Fruit fly (Drosophila melanogaster) whole organism, adult: ENCODE data around the gene CG15878.

Experiments used
- CG11617 ChIP-seq: fragments of 200-800 bp; sonication (Bioruptor generic); optimal IDR thresholded peaks from 2 replicates; lab custom pipeline; 2017; ENCODE audit warnings: mild to moderate bottlenecking, missing biosample characterization, missing genetic modification reagents, missing genetic modification characterization
- CG12768 ChIP-seq: fragments of 200-800 bp; sonication (Bioruptor generic); optimal IDR thresholded peaks from 2 replicates; lab custom pipeline; 2017; ENCODE audit warnings: missing biosample characterization, missing genetic modification characterization, mild to moderate bottlenecking, moderate library complexity, missing genetic modification reagents
- CG14711 ChIP-seq: fragments of 200-800 bp; sonication (Bioruptor generic); optimal IDR thresholded peaks from 2 replicates; lab custom pipeline; 2018; ENCODE audit warnings: missing biosample characterization, mild to moderate bottlenecking, missing genetic modification characterization, moderate library complexity
- CG1620 ChIP-seq: fragments of 200-800 bp; sonication (Bioruptor generic); optimal IDR thresholded peaks from 2 replicates; lab custom pipeline; 2016; ENCODE audit warnings: missing biosample characterization, missing genetic modification characterization
- CG33017 ChIP-seq: fragments of 200-800 bp; sonication (Bioruptor generic); optimal IDR thresholded peaks from 2 replicates; lab custom pipeline; 2018; ENCODE audit warnings: missing biosample characterization, mild to moderate bottlenecking, missing genetic modification characterization, moderate library complexity
- CG5204 ChIP-seq: fragments of 200-800 bp; sonication (Bioruptor generic); optimal IDR thresholded peaks from 2 replicates; lab custom pipeline; 2016; ENCODE audit warnings: missing biosample characterization, missing genetic modification characterization
- CG7045 ChIP-seq: fragments of 200-800 bp; sonication (Bioruptor generic); optimal IDR thresholded peaks from 2 replicates; lab custom pipeline; 2017; ENCODE audit warnings: missing biosample characterization, mild to moderate bottlenecking, missing genetic modification characterization
- CG7101 ChIP-seq: fragments of 200-800 bp; sonication (Bioruptor generic); optimal IDR thresholded peaks from 2 replicates; lab custom pipeline; 2018; ENCODE audit warnings: missing biosample characterization, mild to moderate bottlenecking, missing genetic modification characterization, moderate library complexity
- Clk ChIP-seq: fragments of 200-800 bp; sonication (Bioruptor generic); optimal IDR thresholded peaks from 2 replicates; lab custom pipeline; 2017; ENCODE audit warnings: missing biosample characterization, missing genetic modification characterization
- Crg-1 ChIP-seq: fragments of 200-800 bp; sonication (Bioruptor generic); optimal IDR thresholded peaks from 2 replicates; lab custom pipeline; 2016; ENCODE audit warnings: missing biosample characterization, missing genetic modification characterization
- Hr96 ChIP-seq: fragments of 200-800 bp; sonication (Bioruptor generic); optimal IDR thresholded peaks from 2 replicates; lab custom pipeline; 2016; ENCODE audit warnings: missing biosample characterization, missing genetic modification characterization
- Mnt ChIP-seq: fragments of 200-800 bp; sonication (Bioruptor generic); optimal IDR thresholded peaks from 2 replicates; lab custom pipeline; 2016; ENCODE audit warnings: missing biosample characterization, mild to moderate bottlenecking, missing genetic modification characterization
- bab1 ChIP-seq: fragments of 200-800 bp; sonication (Bioruptor generic); optimal IDR thresholded peaks from 3 replicates; lab custom pipeline; 2019; ENCODE audit warnings: missing biosample characterization, mild to moderate bottlenecking, missing genetic modification characterization, moderate library complexity
- cic ChIP-seq: fragments of 200-800 bp; sonication (Bioruptor generic); optimal IDR thresholded peaks from 2 replicates; lab custom pipeline; 2017; ENCODE audit warnings: missing biosample characterization, mild to moderate bottlenecking, missing genetic modification characterization, moderate library complexity
- cnc ChIP-seq, 2 experiments: fragments of >200 bp; optimal IDR thresholded peaks; 2 replicates each; lab custom pipeline; 2017
- kay ChIP-seq: fragments of 200-800 bp; sonication (Bioruptor generic); peaks from one replicate; lab custom pipeline; 2016; ENCODE audit warnings: missing biosample characterization, missing genetic modification characterization, borderline replicate concordance
- ovo ChIP-seq: fragments of 200-800 bp; sonication (Bioruptor generic); optimal IDR thresholded peaks from 2 replicates; lab custom pipeline; 2016; ENCODE audit warnings: missing biosample characterization, missing genetic modification characterization
- pad ChIP-seq: fragments of 200-800 bp; sonication (Bioruptor generic); optimal IDR thresholded peaks from 3 replicates; lab custom pipeline; 2017; ENCODE audit warnings: missing biosample characterization, missing genetic modification characterization, mild to moderate bottlenecking, moderate library complexity, missing genetic modification reagents
- tj ChIP-seq: fragments of 200-800 bp; sonication (Bioruptor generic); optimal IDR thresholded peaks from 3 replicates; lab custom pipeline; 2017; ENCODE audit warnings: missing biosample characterization, mild to moderate bottlenecking, missing genetic modification characterization, moderate library complexity
- toe ChIP-seq: fragments of 200-800 bp; sonication (Bioruptor generic); optimal IDR thresholded peaks from 2 replicates; lab custom pipeline; 2016; ENCODE audit warnings: missing biosample characterization, missing genetic modification characterization

Gene CG15878

DNA sequence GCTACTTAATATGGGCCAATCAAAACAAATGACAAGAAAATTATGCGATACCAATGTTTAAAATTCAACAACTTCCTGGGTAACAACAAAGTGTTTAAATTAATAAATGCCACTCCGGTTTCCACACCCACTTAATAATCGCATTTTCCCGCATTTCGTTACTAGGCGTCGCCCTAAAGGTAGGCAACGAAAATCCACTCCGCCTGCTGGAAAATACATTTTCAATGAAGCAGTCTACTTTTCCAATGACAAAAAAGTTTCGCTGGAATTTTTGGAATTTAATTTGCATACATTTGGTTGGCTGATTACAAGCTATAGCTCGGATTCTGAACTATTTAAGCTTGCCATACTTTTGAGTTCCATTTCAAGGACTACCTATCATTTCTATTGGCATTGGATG lies 45.5 kb downstream of the CG15878 start:
- TF ChIP-seq bab1 (GFP tag; lab: Kevin White, UChicago): peak; percentile 10
- TF ChIP-seq tj (GFP tag; lab: Kevin White, UChicago): no peak

- TF ChIP-seq tj (GFP tag; lab: Kevin White, UChicago) (no peak), cic (GFP tag; lab: Kevin White, UChicago) (no peak), CG12768 (GFP tag; lab: Kevin White, UChicago) (no peak), ovo (GFP tag; lab: Kevin White, UChicago) (no peak), CG7101 (tag; lab: Kevin White, UChicago) (no peak), CG5204 (GFP tag; lab: Kevin White, UChicago) (no peak), CG7045 (GFP tag; lab: Kevin White, UChicago) (no peak), Hr96 (GFP tag; lab: Kevin White, UChicago) (no peak)
Observed at dm6 chr3L:2164805-2165204, 47.5 kb downstream of the CG15878 start.

DNA sequence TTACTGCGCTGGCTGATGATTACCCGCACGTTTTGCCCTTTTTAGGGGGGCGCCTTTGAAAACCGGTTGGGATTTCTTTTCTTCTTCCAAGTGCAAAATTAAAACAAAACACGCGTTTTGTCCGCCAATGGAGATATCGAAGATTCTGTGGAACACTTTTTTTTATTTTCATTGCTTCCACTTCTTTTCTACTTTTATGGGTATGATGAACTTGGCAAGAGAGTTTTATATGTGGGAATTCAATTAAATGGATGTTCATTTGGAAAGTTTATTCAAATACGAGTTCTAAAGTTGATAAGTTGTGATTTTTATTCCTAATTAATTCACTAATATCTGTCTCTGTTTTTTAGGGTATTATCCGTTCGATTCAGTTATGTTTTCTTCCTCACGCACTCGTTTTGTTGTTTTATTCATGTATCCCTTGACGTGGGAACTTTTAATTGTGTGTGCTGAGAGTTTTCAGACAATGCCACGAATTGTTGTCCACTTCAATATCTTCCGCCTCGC lies 48.2 kb downstream of the CG15878 start:
- no peak for TF ChIP-seq bab1 (GFP tag; lab: Kevin White, UChicago)
- no peak for TF ChIP-seq CG14711 (tag; lab: Kevin White, UChicago)
- TF ChIP-seq pad (GFP tag; lab: Kevin White, UChicago): no peak
- TF ChIP-seq CG7101 (tag; lab: Kevin White, UChicago): no peak
- no peak for TF ChIP-seq CG12768 (GFP tag; lab: Kevin White, UChicago)
- no peak for TF ChIP-seq Mnt (GFP tag; lab: Kevin White, UChicago)
- no peak for TF ChIP-seq toe (GFP tag; lab: Kevin White, UChicago)
- no peak for TF ChIP-seq cic (GFP tag; lab: Kevin White, UChicago)
- TF ChIP-seq Crg-1 (GFP tag; lab: Kevin White, UChicago): no peak
- no peak for TF ChIP-seq Hr96 (GFP tag; lab: Kevin White, UChicago)
- TF ChIP-seq CG33017: no peak
- TF ChIP-seq CG1620: no peak
- no peak for TF ChIP-seq Clk
- TF ChIP-seq ovo (GFP tag; lab: Kevin White, UChicago): no peak

dm6 chr3L:2163608-2164007 lies 48.7 kb downstream of the CG15878 start, which contains the start of gene CG15822:
CG15822 (minus strand) TSS chr3L:2163863.
- TF ChIP-seq CG7101 (tag; lab: Kevin White, UChicago) (no peak), kay (GFP tag; lab: Kevin White, UChicago) (no peak), Clk (no peak), cic (GFP tag; lab: Kevin White, UChicago) (no peak), CG1620 (no peak), ovo (GFP tag; lab: Kevin White, UChicago) (no peak)

DNA sequence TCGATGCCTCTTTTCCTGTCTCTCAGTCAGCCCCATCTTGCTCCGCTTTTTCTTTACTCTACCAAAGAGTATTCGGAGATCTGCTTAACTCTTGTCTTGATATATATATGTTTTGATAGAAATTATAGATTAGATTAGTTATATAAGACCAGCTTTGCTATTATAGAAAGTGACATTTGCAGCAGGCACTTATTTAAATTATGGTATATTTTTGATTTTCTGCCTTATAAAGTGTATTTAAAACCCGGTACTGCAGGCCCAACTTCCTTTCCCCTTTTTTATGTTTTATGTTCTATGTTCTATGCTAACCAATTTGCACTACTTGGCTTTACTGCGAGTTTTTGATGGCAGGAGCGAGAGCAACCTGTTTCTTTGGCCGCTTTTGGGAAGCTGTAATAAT lies 49.7 kb downstream of the CG15878 start:
- TF ChIP-seq CG33017: no peak
- no peak for TF ChIP-seq CG14711 (tag; lab: Kevin White, UChicago)
- TF ChIP-seq cic (GFP tag; lab: Kevin White, UChicago): no peak
- TF ChIP-seq CG11617 (GFP tag; lab: Kevin White, UChicago): no peak
- TF ChIP-seq bab1 (GFP tag; lab: Kevin White, UChicago): no peak
- no peak for TF ChIP-seq CG12768 (GFP tag; lab: Kevin White, UChicago)
- no peak for TF ChIP-seq tj (GFP tag; lab: Kevin White, UChicago)
- TF ChIP-seq cnc (optimal IDR thresholded peaks at IDR 0.05; lab: Kevin White, UChicago): no peak
- TF ChIP-seq CG1620: no peak
- TF ChIP-seq Mnt (GFP tag; lab: Kevin White, UChicago): no peak

DNA sequence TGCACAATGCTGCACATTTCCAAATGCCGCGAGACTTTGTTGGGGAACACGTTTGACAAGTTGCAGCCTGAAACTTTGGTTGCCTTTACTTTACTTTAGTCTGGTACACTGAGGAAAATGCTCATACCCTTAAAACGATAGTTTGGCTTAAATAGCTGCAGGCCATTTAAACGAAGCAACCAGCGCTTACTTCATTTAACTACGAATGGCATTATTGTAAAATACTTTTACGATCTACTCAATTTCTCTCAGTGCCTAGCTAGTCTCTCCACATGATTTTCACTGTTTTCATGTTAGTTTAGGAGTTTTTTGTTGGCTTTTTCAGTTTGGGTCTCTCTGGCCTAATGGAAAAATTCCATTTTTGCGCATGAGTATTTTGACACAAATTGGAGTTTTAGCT lies 50.3 kb downstream of the CG15878 start:
- no peak for TF ChIP-seq cic (GFP tag; lab: Kevin White, UChicago)
- TF ChIP-seq bab1 (GFP tag; lab: Kevin White, UChicago): no peak
- no peak for TF ChIP-seq CG7101 (tag; lab: Kevin White, UChicago)
- no peak for TF ChIP-seq CG7045 (GFP tag; lab: Kevin White, UChicago)
- no peak for TF ChIP-seq tj (GFP tag; lab: Kevin White, UChicago)
- TF ChIP-seq Hr96 (GFP tag; lab: Kevin White, UChicago): no peak
- TF ChIP-seq toe (GFP tag; lab: Kevin White, UChicago): no peak
- TF ChIP-seq pad (GFP tag; lab: Kevin White, UChicago): no peak
- no peak for TF ChIP-seq Crg-1 (GFP tag; lab: Kevin White, UChicago)
